Worm (Caenorhabditis elegans): ENCODE results near the gene fut-2.
A peak's percentile ranks its signal among the peaks of the same experiment; 100 is the strongest.

fut-2 gene

ce11 chrV:6565851-6566386 is 9.8 kb downstream of the fut-2 start, which contains the start of gene K04A8.1:
TSS of gene K04A8.1 (plus strand) at chrV:6566336.
- TF ChIP-seq nhr-80 (tag; optimal IDR thresholded peaks at IDR 0.05) (peak; percentile 44), Y95B8A.8 (GFP tag; IDR thresholded peaks at IDR 0.05) (no peak)

ce11 chrV:6561592-6561991 is 14.1 kb downstream of the fut-2 start, which contains the start of gene spp-19:
TSS of gene spp-19 (minus strand) at chrV:6561692.
- TF ChIP-seq let-607 (tag; optimal IDR thresholded peaks at IDR 0.05): no peak
- no peak for TF ChIP-seq tlf-1 (GFP tag; optimal IDR thresholded peaks at IDR 0.05)
- no peak for TF ChIP-seq egrh-3 (GFP tag; IDR thresholded peaks at IDR 0.05)
- TF ChIP-seq chd-7 (tag; optimal IDR thresholded peaks at IDR 0.05): no peak
- TF ChIP-seq F39B2.1 (GFP tag; IDR thresholded peaks at IDR 0.05): no peak
- no peak for TF ChIP-seq ceh-40 (GFP tag; IDR thresholded peaks at IDR 0.05)
- TF ChIP-seq nfyb-1 (GFP tag; IDR thresholded peaks at IDR 0.05): no peak
- TF ChIP-seq ztf-28 (GFP tag; IDR thresholded peaks at IDR 0.05): no peak
- TF ChIP-seq B0336.3 (GFP tag; IDR thresholded peaks at IDR 0.05): no peak
- TF ChIP-seq ZK185.1 (tag; optimal IDR thresholded peaks at IDR 0.05; ENCODE audit: poor library complexity, severe bottlenecking): no peak
- no peak for TF ChIP-seq tbp1 (GFP tag; optimal IDR thresholded peaks at IDR 0.05)
- no peak for TF ChIP-seq dpl-1 (GFP tag; optimal IDR thresholded peaks at IDR 0.05)
- TF ChIP-seq lin-26 (GFP tag; IDR thresholded peaks at IDR 0.05): no peak

- TF ChIP-seq dox-1 (GFP tag; IDR thresholded peaks at IDR 0.05): no peak
- TF ChIP-seq F33H1.4 (GFP tag; IDR thresholded peaks at IDR 0.05): peak; percentile 43; the same call in 1 of the 2 replicates
- no peak for TF ChIP-seq C17E4.6 (GFP tag; IDR thresholded peaks at IDR 0.05)
- no peak for TF ChIP-seq ztf-6 (GFP tag; IDR thresholded peaks at IDR 0.05)
- TF ChIP-seq snpc-1.3 (tag; optimal IDR thresholded peaks at IDR 0.05; ENCODE audit: insufficient read depth): peak; percentile 73
- TF ChIP-seq F37B4.10 (GFP tag; IDR thresholded peaks at IDR 0.05): 0 out of 2 replicates have a peak, but pooled peaks have one; percentile 69
- no peak for TF ChIP-seq aptf-2 (GFP tag; conservative IDR thresholded peaks at IDR 0.05)
- TF ChIP-seq xnd-1 (tag; optimal IDR thresholded peaks at IDR 0.05): peak; percentile 1
- peak; percentile 69; the same call in 1 of the 2 replicates for TF ChIP-seq D2030.7 (GFP tag; IDR thresholded peaks at IDR 0.05)
- TF ChIP-seq rec-8 (tag; optimal IDR thresholded peaks at IDR 0.05): peak; percentile 69 to 81
- peak; percentile 31 for TF ChIP-seq snpc-1.1 (tag; optimal IDR thresholded peaks at IDR 0.05; ENCODE audit: insufficient read depth)
- TF ChIP-seq B0035.1 (tag; optimal IDR thresholded peaks at IDR 0.05): peak; percentile 31
- TF ChIP-seq ceh-79 (tag; optimal IDR thresholded peaks at IDR 0.05): peak; percentile 48
- TF ChIP-seq attf-6 (GFP tag; IDR thresholded peaks at IDR 0.05): no peak
- no peak for TF ChIP-seq gei-17 (GFP tag; optimal IDR thresholded peaks at IDR 0.05)
- peak; percentile 67 for TF ChIP-seq ztf-18 (tag; optimal IDR thresholded peaks at IDR 0.05)
- no peak for TF ChIP-seq ztf-22 (GFP tag; optimal IDR thresholded peaks at IDR 0.05)
- peak; percentile 74 for TF ChIP-seq athp-1 (tag; optimal IDR thresholded peaks at IDR 0.05)
- TF ChIP-seq lin-35 (GFP tag; optimal IDR thresholded peaks at IDR 0.05): no peak
- peak; percentile 43 for TF ChIP-seq lsl-1 (GFP tag; optimal IDR thresholded peaks at IDR 0.05)
- TF ChIP-seq lag-1 (GFP tag; IDR thresholded peaks at IDR 0.05): no peak
- TF ChIP-seq repo-1 (tag; optimal IDR thresholded peaks at IDR 0.05): no peak
- TF ChIP-seq lir-1 (GFP tag; conservative IDR thresholded peaks at IDR 0.05): no peak
- TF ChIP-seq bed-1 (GFP tag; IDR thresholded peaks at IDR 0.05): no peak
- peak; percentile 70 for TF ChIP-seq hrde-1 (tag; optimal IDR thresholded peaks at IDR 0.05; ENCODE audit: borderline replicate concordance)
- TF ChIP-seq ets-4 (GFP tag; optimal IDR thresholded peaks at IDR 0.05): peak; percentile 60
- peak; percentile 65 for TF ChIP-seq hmg-1.2 (GFP tag; IDR thresholded peaks at IDR 0.05)
- no peak for TF ChIP-seq ceh-27 (GFP tag; optimal IDR thresholded peaks at IDR 0.05)
- no peak for TF ChIP-seq unc-62 (GFP tag; optimal IDR thresholded peaks at IDR 0.05)
- no peak for TF ChIP-seq nhr-27 (tag; optimal IDR thresholded peaks at IDR 0.05)
Observed at ce11 chrV:6559585-6559984, 16.1 kb downstream of the fut-2 start.
